Worm (Caenorhabditis elegans) whole organism, early embryonic: ENCODE data around the gene nspg-4.

Source experiments
- F13C5.2 ChIP-seq: sonication (generic microtip); optimal IDR thresholded peaks from 2 replicates; lab custom pipeline; 2017; ENCODE audit warnings: mild to moderate bottlenecking, missing genetic modification characterization, inconsistent platforms, missing compliant biosample characterization
- ama-1 ChIP-seq: fragments of 150-350 bp; optimal IDR thresholded peaks from 2 replicates; lab custom pipeline; 2014
- ceh-13 ChIP-seq: fragments of 200-800 bp; sonication (Bioruptor generic); optimal IDR thresholded peaks from 2 replicates; lab custom pipeline; 2018; ENCODE audit warnings: mild to moderate bottlenecking, missing genetic modification characterization, missing compliant biosample characterization
- ceh-36 ChIP-seq: sonication (generic microtip); optimal IDR thresholded peaks from 2 replicates; lab custom pipeline; 2016; ENCODE audit warnings: missing genetic modification characterization, inconsistent platforms, missing compliant biosample characterization
- ets-7 ChIP-seq: sonication (generic microtip); optimal IDR thresholded peaks from 2 replicates; lab custom pipeline; 2016; ENCODE audit warnings: missing genotype, missing genetic modification characterization, missing compliant biosample characterization
- flt-1 ChIP-seq: fragments of 200-800 bp; sonication (Bioruptor generic); IDR thresholded peaks from 2 replicates; pipeline ENCODE4 v1.3.6; 2022; ENCODE audit warnings: missing genetic modification characterization, missing compliant biosample characterization
- hmbx-1 ChIP-seq: sonication (generic microtip); optimal IDR thresholded peaks from 2 replicates; lab custom pipeline; 2016; ENCODE audit warnings: mild to moderate bottlenecking, missing genetic modification characterization, missing compliant biosample characterization
- hmg-4 ChIP-seq: fragments of 200-800 bp; sonication (Bioruptor generic); optimal IDR thresholded peaks from 2 replicates; lab custom pipeline; 2018; ENCODE audit warnings: mild to moderate bottlenecking, missing genetic modification characterization, missing compliant biosample characterization
- hnd-1 ChIP-seq: sonication (generic microtip); optimal IDR thresholded peaks from 2 replicates; lab custom pipeline; 2016; ENCODE audit warnings: missing genetic modification characterization, missing compliant biosample characterization
- pes-1 ChIP-seq: fragments of 200-800 bp; sonication (Bioruptor generic); IDR thresholded peaks from 2 replicates; pipeline ENCODE4 v1.3.6; 2022; ENCODE audit warnings: missing genetic modification reagents, missing genetic modification characterization, missing compliant biosample characterization
- sea-1 ChIP-seq: fragments of 200-800 bp; sonication (Bioruptor generic); conservative IDR thresholded peaks from 2 replicates; pipeline ENCODE4 v1.3.6; 2022; ENCODE audit warnings: missing genetic modification characterization, missing compliant biosample characterization
- tbx-11 ChIP-seq: fragments of 200-800 bp; sonication (Bioruptor generic); IDR thresholded peaks from 2 replicates; pipeline ENCODE4 v1.3.6; 2022; ENCODE audit warnings: missing genetic modification characterization, missing compliant biosample characterization
- tbx-37 ChIP-seq: fragments of 200-800 bp; sonication (Bioruptor generic); conservative IDR thresholded peaks from 2 replicates; pipeline ENCODE4 v1.3.6; 2022; ENCODE audit warnings: missing genetic modification reagents, missing genetic modification characterization, missing compliant biosample characterization
- tra-4 ChIP-seq: sonication (generic microtip); optimal IDR thresholded peaks from 2 replicates; lab custom pipeline; 2017; ENCODE audit warnings: missing genetic modification characterization, missing compliant biosample characterization

DNA sequence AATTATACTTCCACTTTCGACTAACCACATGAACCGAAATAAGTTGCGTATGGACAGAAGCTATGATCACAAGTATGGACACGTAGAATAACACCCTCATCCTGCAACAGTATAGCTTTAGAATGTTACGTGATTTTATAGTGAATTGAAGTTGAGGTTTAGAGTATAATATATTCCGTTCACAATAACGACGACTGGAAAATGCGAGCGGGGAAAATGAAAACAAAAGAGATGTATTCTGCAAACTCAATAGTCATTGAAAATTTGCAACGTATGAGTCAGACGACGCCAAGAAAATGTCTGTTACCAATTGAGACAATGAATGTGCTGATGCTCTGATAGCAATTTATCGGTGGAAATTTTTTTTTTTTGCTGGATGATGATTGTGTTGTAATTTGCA lies 35.2 kb upstream of the nspg-4 start, which contains the start of gene acp-1:
- TF ChIP-seq ama-1 (lab: Kevin White, UChicago) (no peak), ets-7 (no peak), tbx-37 (GFP tag; lab: Robert Waterston, UW) (no peak), sea-1 (GFP tag; lab: Robert Waterston, UW) (no peak), flt-1 (GFP tag; lab: Robert Waterston, UW) (no peak), hnd-1 (no peak), pes-1 (no peak), tra-4 (tag; lab: Kevin White, UChicago) (no peak), hmg-4 (GFP tag; lab: Kevin White, UChicago) (no peak), tbx-11 (no peak), F13C5.2 (tag; lab: Kevin White, UChicago) (no peak), hmbx-1 (tag; lab: Kevin White, UChicago) (no peak), ceh-36 (tag; lab: Kevin White, UChicago) (no peak), ceh-13 (GFP tag; lab: Kevin White, UChicago) (no peak)
